Fruit fly (Drosophila melanogaster) whole organism, embryonic: ENCODE data around the gene CG43896.

ENCODE experiments used
- CG10565 ChIP-seq: fragments of 200-800 bp; sonication (Bioruptor generic); optimal IDR thresholded peaks from 3 replicates; lab custom pipeline; 2016; ENCODE audit warnings: missing biosample characterization, mild to moderate bottlenecking, missing genetic modification characterization
- CG9437 ChIP-seq: fragments of 200-800 bp; sonication (Bioruptor generic); optimal IDR thresholded peaks from 2 replicates; lab custom pipeline; 2018; ENCODE audit warnings: missing biosample characterization, mild to moderate bottlenecking, missing genetic modification characterization
- Fer2 ChIP-seq: fragments of 200-800 bp; sonication (Bioruptor generic); optimal IDR thresholded peaks from 2 replicates; lab custom pipeline; 2018; ENCODE audit warnings: missing biosample characterization, mild to moderate bottlenecking, missing genetic modification characterization, moderate library complexity
- caup ChIP-seq: fragments of 200-800 bp; sonication (Bioruptor generic); optimal IDR thresholded peaks from 3 replicates; lab custom pipeline; 2017; ENCODE audit warnings: missing biosample characterization, mild to moderate bottlenecking, missing genetic modification characterization, moderate library complexity; ENCODE audit not compliant: severe bottlenecking
- pzg ChIP-seq: fragments of 200-800 bp; sonication (Bioruptor generic); optimal IDR thresholded peaks from 3 replicates; lab custom pipeline; 2018; ENCODE audit warnings: missing biosample characterization, mild to moderate bottlenecking, missing genetic modification characterization, moderate library complexity
- slp2 ChIP-seq: fragments of 200-800 bp; sonication (Bioruptor generic); optimal IDR thresholded peaks from 2 replicates; lab custom pipeline; 2016; ENCODE audit warnings: missing biosample characterization, missing genetic modification characterization

DNA sequence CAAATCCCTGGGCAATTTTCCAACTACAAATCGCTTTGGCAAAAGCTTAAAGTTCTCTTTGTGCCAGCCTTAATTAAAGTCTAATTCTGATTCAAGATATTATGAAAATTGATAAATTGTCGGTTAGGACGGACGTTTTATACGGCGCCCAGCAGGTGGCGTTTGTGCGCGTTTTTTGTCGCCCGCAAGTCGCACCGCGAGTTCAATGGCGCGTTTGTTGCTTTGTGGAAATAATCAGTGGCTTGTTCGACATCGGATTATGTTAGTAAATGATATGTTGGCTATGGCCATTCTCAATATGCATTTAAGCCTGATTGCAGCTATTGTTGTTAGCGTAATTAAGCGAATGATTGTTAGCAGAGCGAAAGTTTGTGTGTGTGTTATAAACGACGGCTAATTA, 46.0 kb downstream of the CG43896 start:
- TF ChIP-seq caup: no peak
- no peak for TF ChIP-seq pzg (GFP tag; lab: Kevin White, UChicago)
- no peak for TF ChIP-seq Fer2
- TF ChIP-seq CG10565 (GFP tag; lab: Kevin White, UChicago): no peak
- TF ChIP-seq slp2 (GFP tag; lab: Kevin White, UChicago): no peak
- TF ChIP-seq CG9437: no peak
